Fruit fly (Drosophila melanogaster): Measurements from ENCODE around the gene CG3744.

- no peak for TF ChIP-seq Met (GFP tag; optimal IDR thresholded peaks at IDR 0.05)
- TF ChIP-seq Ets21C (GFP tag; optimal IDR thresholded peaks at IDR 0.05) = peak; percentile 39
- no peak for TF ChIP-seq CG6792 (GFP tag; optimal IDR thresholded peaks at IDR 0.05)
- TF ChIP-seq Eip93F (GFP tag; optimal IDR thresholded peaks at IDR 0.05) = no peak
- no peak for TF ChIP-seq Gug (GFP tag; IDR thresholded peaks at IDR 0.05)
- peak; percentile 63 for TF ChIP-seq Hr39 (GFP tag; optimal IDR thresholded peaks at IDR 0.05)
- peak; percentile 70 for TF ChIP-seq lz (GFP tag; optimal IDR thresholded peaks at IDR 0.05)
- TF ChIP-seq CG34406 (GFP tag; optimal IDR thresholded peaks at IDR 0.05) = no peak
- TF ChIP-seq CG9139 (GFP tag; optimal IDR thresholded peaks at IDR 0.05) = no peak
- TF ChIP-seq OdsH (GFP tag; optimal IDR thresholded peaks at IDR 0.05) = no peak
- TF ChIP-seq cyc (GFP tag; optimal IDR thresholded peaks at IDR 0.05) = peak; percentile 83
- no peak for TF ChIP-seq Sox102F (GFP tag; optimal IDR thresholded peaks at IDR 0.05)
- peak; percentile 48 for TF ChIP-seq CG11902 (GFP tag; optimal IDR thresholded peaks at IDR 0.05)
Measured at dm6 chr3R:24850420-24850819, 26.0 kb downstream of the CG3744 start, which contains the start of gene CG7006.

Measured in whole organism, prepupa.